Worm (Caenorhabditis elegans) whole organism, L3 larva: ENCODE data around the gene srlf-4.

ENCODE experiments used
- jun-1 ChIP-seq: fragments of 150-350 bp; optimal IDR thresholded peaks from 2 replicates; lab custom pipeline; 2014; ENCODE audit warnings: missing biosample characterization, missing genetic modification reagents, missing genetic modification characterization
- nhr-77 ChIP-seq: fragments of 150-350 bp; optimal IDR thresholded peaks from 2 replicates; lab custom pipeline; 2014; ENCODE audit warnings: missing biosample characterization, missing genetic modification characterization
- pqm-1 ChIP-seq: fragments of 150-350 bp; optimal IDR thresholded peaks from 2 replicates; lab custom pipeline; 2017; ENCODE audit warnings: missing biosample characterization, missing genetic modification characterization, inconsistent platforms
- ztf-11 ChIP-seq: fragments of 150-350 bp; optimal IDR thresholded peaks from 2 replicates; lab custom pipeline; 2014; ENCODE audit warnings: missing biosample characterization, missing genetic modification characterization

ce11 chrIV:12946488-12946887 lies 22.3 kb upstream of the srlf-4 start, which contains the start of gene F55G11.1:
- no peak for TF ChIP-seq pqm-1
- TF ChIP-seq nhr-77 (tag; lab: Kevin White, UChicago), result no peak
- TF ChIP-seq ztf-11 (tag; lab: Kevin White, UChicago), result no peak
- TF ChIP-seq jun-1 (tag; lab: Kevin White, UChicago), result no peak
